Worm (Caenorhabditis elegans): Measurements from ENCODE around the gene mam-2.

- TF ChIP-seq ref-1 (GFP tag; conservative IDR thresholded peaks at IDR 0.05), result no peak
- no peak for TF ChIP-seq med-1 (GFP tag; optimal IDR thresholded peaks at IDR 0.05; ENCODE audit: insufficient read depth)
Observed at ce11 chrIV:10003372-10003771, 20.4 kb downstream of the mam-2 start, which contains the start of the genes C47E12.2 and sars-1.

Data from whole organism, midembryonic.